Worm (Caenorhabditis elegans): ENCODE measurements around the gene pah-1.

DNA sequence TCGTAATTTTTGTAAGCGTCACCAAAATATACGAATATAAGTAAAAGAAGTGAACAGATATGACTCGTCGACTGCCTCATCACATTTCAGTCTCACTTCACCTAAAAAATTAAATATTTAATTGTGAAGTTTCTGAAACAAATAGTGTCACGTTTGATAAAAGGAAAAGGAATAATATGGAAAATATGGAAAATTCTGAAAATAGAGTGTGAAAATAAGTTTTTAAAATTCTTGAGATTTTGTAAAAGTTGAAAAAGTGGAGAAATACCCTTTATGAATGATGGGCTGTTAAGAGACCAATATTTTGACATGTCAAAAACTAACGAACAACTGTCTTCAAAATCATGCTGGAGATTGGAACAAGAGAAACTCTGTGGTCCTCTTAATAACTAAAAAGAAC lies 40.1 kb downstream of the pah-1 start, which contains the start of gene T01B7.9:
- TF ChIP-seq hmg-1.1 (GFP tag; IDR thresholded peaks at IDR 0.05) (no peak), ceh-82 (tag; optimal IDR thresholded peaks at IDR 0.05) (no peak), madf-9 (GFP tag; conservative IDR thresholded peaks at IDR 0.05) (no peak), fkh-10 (GFP tag; optimal IDR thresholded peaks at IDR 0.05) (no peak), snpc-4 (tag; optimal IDR thresholded peaks at IDR 0.05) (no peak), mep-1 (tag; optimal IDR thresholded peaks at IDR 0.05) (no peak), ceh-20 (GFP tag; IDR thresholded peaks at IDR 0.05) (no peak), ama-1 (optimal IDR thresholded peaks at IDR 0.05) (no peak), nhr-237 (tag; optimal IDR thresholded peaks at IDR 0.05) (no peak), F37D6.2 (tag; optimal IDR thresholded peaks at IDR 0.05) (no peak)
